Fruit fly (Drosophila melanogaster) whole organism, embryonic: ENCODE measurements around the gene Plod.

Experiments
- Bdp1 ChIP-seq: fragments of 200-800 bp; sonication (Bioruptor generic); optimal IDR thresholded peaks from 3 replicates; lab custom pipeline; 2016; ENCODE audit warnings: missing biosample characterization, missing genetic modification characterization
- Bgb ChIP-seq: fragments of 200-800 bp; sonication (Bioruptor generic); IDR thresholded peaks from 2 replicates; pipeline ENCODE4 v1.3.6; 2022; ENCODE audit warnings: missing biosample characterization, missing genetic modification characterization; ENCODE audit not compliant: partially characterized antibody
- BtbVII ChIP-seq: fragments of 200-800 bp; sonication (Bioruptor generic); optimal IDR thresholded peaks from 3 replicates; lab custom pipeline; 2017; ENCODE audit warnings: missing biosample characterization, mild to moderate bottlenecking, missing genetic modification characterization
- CG10209 ChIP-seq: fragments of 200-800 bp; sonication (Bioruptor generic); optimal IDR thresholded peaks from 3 replicates; lab custom pipeline; 2017; ENCODE audit warnings: missing biosample characterization, mild to moderate bottlenecking, missing genetic modification characterization, missing genetic modification reagents
- CG10462 ChIP-seq: fragments of 200-800 bp; sonication (Bioruptor generic); optimal IDR thresholded peaks from 2 replicates; lab custom pipeline; 2016; ENCODE audit warnings: missing biosample characterization, missing genetic modification characterization
- CG12744 ChIP-seq: fragments of 200-800 bp; sonication (Bioruptor generic); optimal IDR thresholded peaks from 2 replicates; lab custom pipeline; 2016; ENCODE audit warnings: missing biosample characterization, missing genetic modification characterization
- CG14441 ChIP-seq: fragments of 200-800 bp; sonication (Bioruptor generic); IDR thresholded peaks from 2 replicates; pipeline ENCODE4 v1.3.6; 2022; ENCODE audit warnings: missing biosample characterization, missing genetic modification characterization
- CG1602 ChIP-seq: fragments of 200-800 bp; sonication (Bioruptor generic); optimal IDR thresholded peaks from 3 replicates; lab custom pipeline; 2016; ENCODE audit warnings: missing biosample characterization, missing genetic modification characterization
- CG16813 ChIP-seq: fragments of 200-800 bp; sonication (Bioruptor generic); IDR thresholded peaks from 3 replicates; pipeline ENCODE4 v1.3.6; 2022; ENCODE audit warnings: missing biosample characterization, missing genetic modification characterization; ENCODE audit not compliant: partially characterized antibody
- CG17361 ChIP-seq: fragments of 200-800 bp; sonication (Bioruptor generic); IDR thresholded peaks from 3 replicates; pipeline ENCODE4 v1.3.6; 2022; ENCODE audit warnings: missing biosample characterization, missing genetic modification characterization
- CG18011 ChIP-seq: fragments of 200-800 bp; sonication (Bioruptor generic); optimal IDR thresholded peaks from 2 replicates; lab custom pipeline; 2017; ENCODE audit warnings: missing biosample characterization, missing genetic modification characterization, mild to moderate bottlenecking, moderate library complexity, missing genotype
- CG1832 ChIP-seq: fragments of 200-800 bp; sonication (Bioruptor generic); optimal IDR thresholded peaks from 2 replicates; lab custom pipeline; 2017; ENCODE audit warnings: missing biosample characterization, mild to moderate bottlenecking, missing genetic modification characterization, inconsistent platforms
- CG31388 ChIP-seq: fragments of 200-800 bp; sonication (Bioruptor generic); optimal IDR thresholded peaks from 2 replicates; lab custom pipeline; 2016; ENCODE audit warnings: missing biosample characterization, missing genetic modification characterization
- CG3281 ChIP-seq: fragments of 200-800 bp; sonication (Bioruptor generic); optimal IDR thresholded peaks from 3 replicates; lab custom pipeline; 2017; ENCODE audit warnings: missing biosample characterization, mild to moderate bottlenecking, missing genetic modification characterization
- CG34422 ChIP-seq: fragments of 200-800 bp; sonication (Bioruptor generic); IDR thresholded peaks from 3 replicates; pipeline ENCODE4 v1.3.6; 2022; ENCODE audit warnings: missing biosample characterization, missing genetic modification characterization
- CG42726 ChIP-seq: fragments of 200-800 bp; sonication (Bioruptor generic); IDR thresholded peaks from 2 replicates; pipeline ENCODE4 v1.3.6; 2022; ENCODE audit warnings: missing biosample characterization, missing genetic modification characterization; ENCODE audit not compliant: partially characterized antibody
- CG4360 ChIP-seq: fragments of 200-800 bp; sonication (Bioruptor generic); IDR thresholded peaks from 2 replicates; pipeline ENCODE4 v1.3.6; 2022; ENCODE audit warnings: missing biosample characterization, missing genetic modification characterization
- CG7372 ChIP-seq: fragments of 200-800 bp; sonication (Bioruptor generic); IDR thresholded peaks from 2 replicates; pipeline ENCODE4 v1.3.6; 2022; ENCODE audit warnings: missing biosample characterization, missing genetic modification characterization
- CoRest ChIP-seq: fragments of 200-800 bp; sonication (Bioruptor generic); optimal IDR thresholded peaks from 3 replicates; lab custom pipeline; 2018; ENCODE audit warnings: missing biosample characterization, mild to moderate bottlenecking, missing genetic modification characterization, moderate library complexity
- D ChIP-seq, 2 experiments: fragments of 200-800 bp in 1 of 2; fragments of >200 bp in 1 of 2; sonication (Bioruptor generic) in 1 of 2; optimal IDR thresholded peaks; 2 replicates in 1 of 2; 3 replicates in 1 of 2; lab custom pipeline; 2017; ENCODE audit warnings: mild to moderate bottlenecking in 1 of 2, missing biosample characterization in 1 of 2, missing genetic modification characterization in 1 of 2, missing genetic modification reagents in 1 of 2
- Dek ChIP-seq: fragments of 200-800 bp; sonication (Bioruptor generic); optimal IDR thresholded peaks from 3 replicates; lab custom pipeline; 2019; ENCODE audit warnings: missing biosample characterization, mild to moderate bottlenecking, missing genetic modification characterization, moderate library complexity
- Hand ChIP-seq: fragments of 200-800 bp; sonication (Bioruptor generic); optimal IDR thresholded peaks from 2 replicates; lab custom pipeline; 2017; ENCODE audit warnings: mild to moderate bottlenecking, missing biosample characterization, missing genetic modification reagents, missing genetic modification characterization
- Hmx ChIP-seq: fragments of 200-800 bp; sonication (Bioruptor generic); optimal IDR thresholded peaks from 2 replicates; lab custom pipeline; 2016; ENCODE audit warnings: missing biosample characterization, missing genetic modification characterization
- Hsf ChIP-seq: fragments of 200-800 bp; sonication (Bioruptor generic); optimal IDR thresholded peaks from 3 replicates; lab custom pipeline; 2016; ENCODE audit warnings: missing biosample characterization, missing genetic modification characterization
- Lpt ChIP-seq: fragments of >200 bp; optimal IDR thresholded peaks from 2 replicates; lab custom pipeline; 2018; ENCODE audit warnings: missing biosample characterization, missing genetic modification characterization
- Nf-YC ChIP-seq: fragments of 200-800 bp; optimal IDR thresholded peaks from 3 replicates; lab custom pipeline; 2019; ENCODE audit warnings: missing biosample characterization, mild to moderate bottlenecking, missing genetic modification characterization, moderate library complexity
- Optix ChIP-seq: fragments of 200-800 bp; sonication (Bioruptor generic); IDR thresholded peaks from 3 replicates; pipeline ENCODE4 v1.3.6; 2022; ENCODE audit warnings: missing biosample characterization, missing genetic modification characterization
- Ssrp ChIP-seq: fragments of 200-800 bp; sonication (Bioruptor generic); optimal IDR thresholded peaks from 2 replicates; lab custom pipeline; 2018; ENCODE audit warnings: missing biosample characterization, mild to moderate bottlenecking, missing genetic modification characterization, moderate library complexity
- Xbp1 ChIP-seq: fragments of 200-800 bp; sonication (Bioruptor generic); optimal IDR thresholded peaks from 3 replicates; lab custom pipeline; 2016; ENCODE audit warnings: missing biosample characterization, mild to moderate bottlenecking, missing genetic modification characterization
- ap ChIP-seq: fragments of 200-800 bp; sonication (Bioruptor generic); IDR thresholded peaks from 2 replicates; pipeline ENCODE4 v1.3.6; 2022; ENCODE audit warnings: missing biosample characterization, missing genetic modification characterization
- az2 ChIP-seq: fragments of 200-800 bp; sonication (Bioruptor generic); optimal IDR thresholded peaks from 3 replicates; lab custom pipeline; 2016; ENCODE audit warnings: missing biosample characterization, missing genetic modification characterization
- cwo ChIP-seq: fragments of 200-800 bp; sonication (Bioruptor generic); optimal IDR thresholded peaks from 3 replicates; lab custom pipeline; 2017; ENCODE audit warnings: missing biosample characterization, missing genetic modification characterization, mild to moderate bottlenecking, moderate library complexity, missing genetic modification reagents
- danr ChIP-seq: fragments of 200-800 bp; sonication (Bioruptor generic); IDR thresholded peaks from 2 replicates; pipeline ENCODE4 v1.3.6; 2022; ENCODE audit warnings: missing biosample characterization, missing genetic modification characterization
- esg ChIP-seq: fragments of 200-800 bp; sonication (Bioruptor generic); conservative IDR thresholded peaks from 2 replicates; pipeline ENCODE4 v1.3.6; 2022; ENCODE audit warnings: missing biosample characterization, missing genetic modification characterization
- ewg ChIP-seq: fragments of 200-800 bp; sonication (Bioruptor generic); optimal IDR thresholded peaks from 3 replicates; lab custom pipeline; 2017; ENCODE audit warnings: mild to moderate bottlenecking, missing biosample characterization, missing genetic modification reagents, missing genetic modification characterization
- exex ChIP-seq: fragments of 200-800 bp; sonication (Bioruptor generic); optimal IDR thresholded peaks from 4 replicates; lab custom pipeline; 2018; ENCODE audit warnings: missing biosample characterization, mild to moderate bottlenecking, missing genetic modification characterization, moderate library complexity
- eyg ChIP-seq: fragments of 200-800 bp; sonication (Bioruptor generic); optimal IDR thresholded peaks from 3 replicates; lab custom pipeline; 2016; ENCODE audit warnings: missing biosample characterization, missing genetic modification characterization
- fd3F ChIP-seq: fragments of 200-800 bp; sonication (Bioruptor generic); optimal IDR thresholded peaks from 2 replicates; lab custom pipeline; 2018; ENCODE audit warnings: missing biosample characterization, mild to moderate bottlenecking, missing genetic modification characterization, moderate library complexity
- fd64A ChIP-seq: fragments of 200-800 bp; sonication (Bioruptor generic); optimal IDR thresholded peaks from 3 replicates; lab custom pipeline; 2018; ENCODE audit warnings: missing biosample characterization, mild to moderate bottlenecking, missing genetic modification characterization
- fru ChIP-seq: fragments of >200 bp; optimal IDR thresholded peaks from 2 replicates; lab custom pipeline; 2017
- kah ChIP-seq: fragments of 200-800 bp; sonication (Bioruptor generic); optimal IDR thresholded peaks from 2 replicates; lab custom pipeline; 2018; ENCODE audit warnings: missing biosample characterization, mild to moderate bottlenecking, missing genetic modification characterization
- lilli ChIP-seq: fragments of 200-800 bp; sonication (Bioruptor generic); optimal IDR thresholded peaks from 3 replicates; lab custom pipeline; 2016; ENCODE audit warnings: missing biosample characterization, missing genetic modification characterization
- luna ChIP-seq: fragments of 200-800 bp; sonication (Bioruptor generic); optimal IDR thresholded peaks from 2 replicates; lab custom pipeline; 2016; ENCODE audit warnings: missing biosample characterization, missing genetic modification characterization
- seq ChIP-seq: fragments of 200-800 bp; sonication (Bioruptor generic); IDR thresholded peaks from 2 replicates; pipeline ENCODE4 v1.3.6; 2022; ENCODE audit warnings: missing biosample characterization, missing genetic modification characterization
- stc ChIP-seq: fragments of 200-800 bp; sonication (Bioruptor generic); IDR thresholded peaks from 2 replicates; pipeline ENCODE4 v1.3.6; 2022; ENCODE audit warnings: missing biosample characterization, missing genetic modification characterization
- tgo ChIP-seq: fragments of 200-800 bp; sonication (Bioruptor generic); IDR thresholded peaks from 3 replicates; pipeline ENCODE4 v1.3.6; 2022; ENCODE audit warnings: missing biosample characterization, missing genetic modification characterization
- unpg ChIP-seq: fragments of 200-800 bp; sonication (Bioruptor generic); optimal IDR thresholded peaks from 3 replicates; lab custom pipeline; 2018; ENCODE audit warnings: missing biosample characterization, mild to moderate bottlenecking, missing genetic modification characterization, moderate library complexity
- vfl ChIP-seq: fragments of 200-800 bp; sonication (Bioruptor generic); optimal IDR thresholded peaks from 2 replicates; lab custom pipeline; 2016; ENCODE audit warnings: missing biosample characterization, missing genetic modification characterization
- vnd ChIP-seq: fragments of 200-800 bp; sonication (Bioruptor generic); IDR thresholded peaks from 3 replicates; pipeline ENCODE4 v1.3.6; 2022; ENCODE audit warnings: missing biosample characterization, missing genetic modification characterization; ENCODE audit not compliant: partially characterized antibody
- yki ChIP-seq: fragments of >200 bp; optimal IDR thresholded peaks from 3 replicates; lab custom pipeline; 2018

The Plod gene

dm6 chr3L:11197291-11198021 is 8.4 kb downstream of the Plod start, which contains the start of gene GlcAT-P (continued):
- TF ChIP-seq Dek (tag; lab: Kevin White, UChicago) (peak; percentile 73), az2 (peak; percentile 54), Lpt (GFP tag; lab: Kevin White, UChicago) (no peak), vnd (GFP tag; lab: Robert Waterston, UW) (no peak), stc (peak; percentile 66), eyg (no peak), Optix (GFP tag; lab: Robert Waterston, UW) (no peak), CG14441 (GFP tag; lab: Robert Waterston, UW) (peak; percentile 46), CG1602 (GFP tag; lab: Kevin White, UChicago) (peak; percentile 48), CG34422 (GFP tag; lab: Robert Waterston, UW) (peak; percentile 52; the same call in 2 of the 3 replicates), ap (GFP tag; lab: Robert Waterston, UW) (peak; percentile 57), CG42726 (GFP tag; lab: Robert Waterston, UW) (no peak), Bdp1 (GFP tag; lab: Kevin White, UChicago) (no peak), exex (tag; lab: Kevin White, UChicago) (no peak), CG4360 (GFP tag; lab: Robert Waterston, UW) (no peak), Ssrp (tag; lab: Kevin White, UChicago) (peak; percentile 66), CG17361 (GFP tag; lab: Robert Waterston, UW) (peak; percentile 87), CoRest (tag; lab: Kevin White, UChicago) (peak; percentile 84), yki (no peak), CG3281 (GFP tag; lab: Kevin White, UChicago) (peak; percentile 76), Bgb (GFP tag; lab: Robert Waterston, UW) (no peak), lilli (peak; percentile 27), kah (GFP tag; lab: Kevin White, UChicago) (peak; percentile 40), Hmx (GFP tag; lab: Kevin White, UChicago) (no peak), CG10462 (GFP tag; lab: Kevin White, UChicago) (peak; percentile 25), fd64A (GFP tag; lab: Kevin White, UChicago) (no peak), esg (peak; percentile 71), vfl (no peak), D (optimal IDR thresholded peaks at IDR 0.05; lab: Kevin White, UChicago) (no peak), D (GFP tag; optimal IDR thresholded peaks at IDR 0.05; lab: Kevin White, UChicago) (peak; percentile 35), cwo (GFP tag; lab: Kevin White, UChicago) (peak; percentile 61), Hsf (peak; percentile 9), tgo (GFP tag; lab: Robert Waterston, UW) (peak; percentile 64), danr (GFP tag; lab: Robert Waterston, UW) (no peak; the same call in 1 of the 2 replicates), Hand (GFP tag; lab: Kevin White, UChicago) (peak; percentile 50), unpg (GFP tag; lab: Kevin White, UChicago) (peak; percentile 85), fru (lab: Kevin White, UChicago) (no peak), BtbVII (GFP tag; lab: Kevin White, UChicago) (peak; percentile 70), seq (GFP tag; lab: Robert Waterston, UW) (peak; percentile 55; the same call in 1 of the 2 replicates), CG12744 (GFP tag; lab: Kevin White, UChicago) (no peak), CG31388 (GFP tag; lab: Kevin White, UChicago) (no peak), CG10209 (GFP tag; lab: Kevin White, UChicago) (peak; percentile 75), CG1832 (GFP tag; lab: Kevin White, UChicago) (no peak), ewg (GFP tag; lab: Kevin White, UChicago) (no peak), CG16813 (GFP tag; lab: Robert Waterston, UW) (no peak), CG18011 (GFP tag; lab: Kevin White, UChicago) (no peak), fd3F (GFP tag; lab: Kevin White, UChicago) (peak; percentile 59), Xbp1 (GFP tag; lab: Kevin White, UChicago) (peak; percentile 56), Nf-YC (tag; lab: Kevin White, UChicago) (peak; percentile 71), CG7372 (0 out of 2 replicates have a peak, but pooled peaks have one; percentile 43), luna (GFP tag; lab: Kevin White, UChicago) (no peak)
